Fruit fly (Drosophila melanogaster): ENCODE measurements around the gene BG642167.

The BG642167 gene

dm6 chr3R:25851224-25851682, 45.0 kb downstream of the BG642167 start, which contains the start of the genes CG14545 and CG5886:
Gene CG14545 (minus strand): TSS chr3R:25851291.
Gene CG5886 (plus strand): TSS chr3R:25851632.
- TF ChIP-seq spab (GFP tag; optimal IDR thresholded peaks at IDR 0.05) (no peak), Sox15 (GFP tag; optimal IDR thresholded peaks at IDR 0.05) (no peak), Hr39 (GFP tag; optimal IDR thresholded peaks at IDR 0.05) (peak; percentile 24), Ets96B (tag; optimal IDR thresholded peaks at IDR 0.05) (no peak), CG3919 (GFP tag; optimal IDR thresholded peaks at IDR 0.05) (peak; percentile 3), Hr38 (GFP tag; optimal IDR thresholded peaks at IDR 0.05) (no peak), CG31627 (GFP tag; optimal IDR thresholded peaks at IDR 0.05) (peak; percentile 8), cyc (GFP tag; optimal IDR thresholded peaks at IDR 0.05) (peak; percentile 33), lz (GFP tag; optimal IDR thresholded peaks at IDR 0.05) (peak; percentile 25), Lpt (GFP tag; optimal IDR thresholded peaks at IDR 0.05) (no peak)

- TF ChIP-seq CG3032 (tag; optimal IDR thresholded peaks at IDR 0.05) (peak; percentile 23), topi (GFP tag; optimal IDR thresholded peaks at IDR 0.05) (no peak), eg (GFP tag; IDR thresholded peaks at IDR 0.05) (peak; percentile 53; the same call in 1 of the 3 replicates), CG32006 (GFP tag; optimal IDR thresholded peaks at IDR 0.05) (peak; percentile 30), fd85E (GFP tag; optimal IDR thresholded peaks at IDR 0.05) (no peak), spab (GFP tag; optimal IDR thresholded peaks at IDR 0.05) (no peak), CG15336 (GFP tag; IDR thresholded peaks at IDR 0.05) (peak; percentile 58), CG8119 (GFP tag; IDR thresholded peaks at IDR 0.05) (peak; percentile 42; the same call in 1 of the 3 replicates), svp (GFP tag) (peak; percentile 9), CG6163 (GFP tag; IDR thresholded peaks at IDR 0.05) (peak; percentile 41; the same call in 1 of the 3 replicates), Ets96B (tag; optimal IDR thresholded peaks at IDR 0.05) (peak; percentile 10), CG31627 (GFP tag; optimal IDR thresholded peaks at IDR 0.05) (no peak), Hr4 (GFP tag; optimal IDR thresholded peaks at IDR 0.05) (peak; percentile 7), CG16779 (tag; optimal IDR thresholded peaks at IDR 0.05) (no peak), achi (GFP tag; optimal IDR thresholded peaks at IDR 0.05) (peak; percentile 16), CG3919 (GFP tag; optimal IDR thresholded peaks at IDR 0.05) (peak; percentile 12)
Measured at dm6 chr3R:25854825-25855224, 48.6 kb downstream of the BG642167 start.

- TF ChIP-seq Hr4 (GFP tag; optimal IDR thresholded peaks at IDR 0.05) = no peak
- TF ChIP-seq fd59A (GFP tag; optimal IDR thresholded peaks at IDR 0.05) = no peak
- peak; percentile 57 for TF ChIP-seq CG32006 (GFP tag; optimal IDR thresholded peaks at IDR 0.05)
- TF ChIP-seq CG10669 (GFP tag; optimal IDR thresholded peaks at IDR 0.05) = peak; percentile 11
- TF ChIP-seq fkh (GFP tag; optimal IDR thresholded peaks at IDR 0.05) = no peak
- TF ChIP-seq ss (GFP tag; optimal IDR thresholded peaks at IDR 0.05) = peak in 1 of 2 experiments; percentile 29
- TF ChIP-seq svp (GFP tag) = no peak
- TF ChIP-seq CG8319 (GFP tag; optimal IDR thresholded peaks at IDR 0.05) = no peak
- TF ChIP-seq CG10631 (GFP tag; optimal IDR thresholded peaks at IDR 0.05) = no peak
- no peak for TF ChIP-seq CG15336 (GFP tag; IDR thresholded peaks at IDR 0.05)
- no peak for TF ChIP-seq CG3919 (GFP tag; optimal IDR thresholded peaks at IDR 0.05)
- no peak for TF ChIP-seq CG6808 (GFP tag; optimal IDR thresholded peaks at IDR 0.05)
- no peak for TF ChIP-seq CG16779 (tag; optimal IDR thresholded peaks at IDR 0.05)
- no peak for TF ChIP-seq CG11762 (GFP tag; optimal IDR thresholded peaks at IDR 0.05; ENCODE audit: insufficient read depth)
- no peak for TF ChIP-seq spab (GFP tag; optimal IDR thresholded peaks at IDR 0.05)
- TF ChIP-seq CG1621 (tag; optimal IDR thresholded peaks at IDR 0.05) = no peak
- TF ChIP-seq acj6 (GFP tag; optimal IDR thresholded peaks at IDR 0.05) = no peak
- TF ChIP-seq Sox15 (GFP tag; optimal IDR thresholded peaks at IDR 0.05) = no peak
- no peak for TF ChIP-seq CG6792 (GFP tag; optimal IDR thresholded peaks at IDR 0.05)
- TF ChIP-seq cyc (GFP tag; optimal IDR thresholded peaks at IDR 0.05) = no peak
- TF ChIP-seq Eip78C (GFP tag) = peak; percentile 28
- TF ChIP-seq CG3032 (tag; optimal IDR thresholded peaks at IDR 0.05) = no peak
- TF ChIP-seq dsx (GFP tag; optimal IDR thresholded peaks at IDR 0.05; ENCODE audit: poor library complexity, severe bottlenecking) = no peak
- no peak for TF ChIP-seq Sox102F (GFP tag; optimal IDR thresholded peaks at IDR 0.05)
- no peak for TF ChIP-seq eg (GFP tag; IDR thresholded peaks at IDR 0.05)
Measured at dm6 chr3R:25855594-25856305, 49.5 kb downstream of the BG642167 start, which contains the start of gene CG5890. Gene CG5890 (plus strand): TSS chr3R:25856154.

All from whole organism, prepupa.